Fruit fly (Drosophila melanogaster) whole organism: ENCODE data around the gene CG43219.

Source experiments
- CG8478 ChIP-seq: fragments of >200 bp; optimal IDR thresholded peaks from 2 replicates; lab custom pipeline; 2018; ENCODE audit warnings: inconsistent platforms
- Dll ChIP-seq: fragments of >200 bp; optimal IDR thresholded peaks from 2 replicates; lab custom pipeline; 2017
- EcR ChIP-seq, 2 experiments: fragments of >200 bp; optimal IDR thresholded peaks; 2 replicates each; lab custom pipeline; 2017; ENCODE audit warnings: missing biosample characterization in 2 of 2, missing genetic modification characterization in 2 of 2, missing genetic modification reagents in 2 of 2
- psq ChIP-seq: fragments of >200 bp; optimal IDR thresholded peaks from 2 replicates; lab custom pipeline; 2017
- usp ChIP-seq: fragments of >200 bp; optimal IDR thresholded peaks from 2 replicates; lab custom pipeline; 2017; ENCODE audit warnings: missing biosample characterization, missing genetic modification characterization, mixed read lengths

- no peak for TF ChIP-seq usp
- no peak for TF ChIP-seq psq
- no peak for TF ChIP-seq CG8478 (lab: Kevin White, UChicago)
- TF ChIP-seq Dll = no peak
- peak in 1 of 2 experiments; percentile 17 for TF ChIP-seq EcR (GFP tag; optimal IDR thresholded peaks at IDR 0.05; lab: Kevin White, UChicago)
Measured at dm6 chr3L:21261403-21262164, 41.4 kb downstream of the CG43219 start.
